Fruit fly (Drosophila melanogaster) whole organism, adult: Measurements from ENCODE around the gene CG17896.

Experiments
- CG11617 ChIP-seq: fragments of 200-800 bp; sonication (Bioruptor generic); optimal IDR thresholded peaks from 2 replicates; lab custom pipeline; 2017; ENCODE audit warnings: mild to moderate bottlenecking, missing biosample characterization, missing genetic modification reagents, missing genetic modification characterization
- CG12768 ChIP-seq: fragments of 200-800 bp; sonication (Bioruptor generic); optimal IDR thresholded peaks from 2 replicates; lab custom pipeline; 2017; ENCODE audit warnings: missing biosample characterization, missing genetic modification characterization, mild to moderate bottlenecking, moderate library complexity, missing genetic modification reagents
- CG14711 ChIP-seq: fragments of 200-800 bp; sonication (Bioruptor generic); optimal IDR thresholded peaks from 2 replicates; lab custom pipeline; 2018; ENCODE audit warnings: missing biosample characterization, mild to moderate bottlenecking, missing genetic modification characterization, moderate library complexity
- CG1620 ChIP-seq: fragments of 200-800 bp; sonication (Bioruptor generic); optimal IDR thresholded peaks from 2 replicates; lab custom pipeline; 2016; ENCODE audit warnings: missing biosample characterization, missing genetic modification characterization
- CG33017 ChIP-seq: fragments of 200-800 bp; sonication (Bioruptor generic); optimal IDR thresholded peaks from 2 replicates; lab custom pipeline; 2018; ENCODE audit warnings: missing biosample characterization, mild to moderate bottlenecking, missing genetic modification characterization, moderate library complexity
- CG5204 ChIP-seq: fragments of 200-800 bp; sonication (Bioruptor generic); optimal IDR thresholded peaks from 2 replicates; lab custom pipeline; 2016; ENCODE audit warnings: missing biosample characterization, missing genetic modification characterization
- CG7045 ChIP-seq: fragments of 200-800 bp; sonication (Bioruptor generic); optimal IDR thresholded peaks from 2 replicates; lab custom pipeline; 2017; ENCODE audit warnings: missing biosample characterization, mild to moderate bottlenecking, missing genetic modification characterization
- CG7101 ChIP-seq: fragments of 200-800 bp; sonication (Bioruptor generic); optimal IDR thresholded peaks from 2 replicates; lab custom pipeline; 2018; ENCODE audit warnings: missing biosample characterization, mild to moderate bottlenecking, missing genetic modification characterization, moderate library complexity
- Clk ChIP-seq: fragments of 200-800 bp; sonication (Bioruptor generic); optimal IDR thresholded peaks from 2 replicates; lab custom pipeline; 2017; ENCODE audit warnings: missing biosample characterization, missing genetic modification characterization
- Crg-1 ChIP-seq: fragments of 200-800 bp; sonication (Bioruptor generic); optimal IDR thresholded peaks from 2 replicates; lab custom pipeline; 2016; ENCODE audit warnings: missing biosample characterization, missing genetic modification characterization
- Hr96 ChIP-seq: fragments of 200-800 bp; sonication (Bioruptor generic); optimal IDR thresholded peaks from 2 replicates; lab custom pipeline; 2016; ENCODE audit warnings: missing biosample characterization, missing genetic modification characterization
- Mnt ChIP-seq: fragments of 200-800 bp; sonication (Bioruptor generic); optimal IDR thresholded peaks from 2 replicates; lab custom pipeline; 2016; ENCODE audit warnings: missing biosample characterization, mild to moderate bottlenecking, missing genetic modification characterization
- bab1 ChIP-seq: fragments of 200-800 bp; sonication (Bioruptor generic); optimal IDR thresholded peaks from 3 replicates; lab custom pipeline; 2019; ENCODE audit warnings: missing biosample characterization, mild to moderate bottlenecking, missing genetic modification characterization, moderate library complexity
- cic ChIP-seq: fragments of 200-800 bp; sonication (Bioruptor generic); optimal IDR thresholded peaks from 2 replicates; lab custom pipeline; 2017; ENCODE audit warnings: missing biosample characterization, mild to moderate bottlenecking, missing genetic modification characterization, moderate library complexity
- cnc ChIP-seq, 2 experiments: fragments of >200 bp; optimal IDR thresholded peaks; 2 replicates each; lab custom pipeline; 2017
- kay ChIP-seq: fragments of 200-800 bp; sonication (Bioruptor generic); peaks from one replicate; lab custom pipeline; 2016; ENCODE audit warnings: missing biosample characterization, missing genetic modification characterization, borderline replicate concordance
- ovo ChIP-seq: fragments of 200-800 bp; sonication (Bioruptor generic); optimal IDR thresholded peaks from 2 replicates; lab custom pipeline; 2016; ENCODE audit warnings: missing biosample characterization, missing genetic modification characterization
- pad ChIP-seq: fragments of 200-800 bp; sonication (Bioruptor generic); optimal IDR thresholded peaks from 3 replicates; lab custom pipeline; 2017; ENCODE audit warnings: missing biosample characterization, missing genetic modification characterization, mild to moderate bottlenecking, moderate library complexity, missing genetic modification reagents
- tj ChIP-seq: fragments of 200-800 bp; sonication (Bioruptor generic); optimal IDR thresholded peaks from 3 replicates; lab custom pipeline; 2017; ENCODE audit warnings: missing biosample characterization, mild to moderate bottlenecking, missing genetic modification characterization, moderate library complexity
- toe ChIP-seq: fragments of 200-800 bp; sonication (Bioruptor generic); optimal IDR thresholded peaks from 2 replicates; lab custom pipeline; 2016; ENCODE audit warnings: missing biosample characterization, missing genetic modification characterization

The CG17896 gene

dm6 chrX:460447-460846, 32.8 kb downstream of the CG17896 start, which contains the start of gene ase:
Gene ase (plus strand): TSS chrX:460747.
- TF ChIP-seq Hr96 (GFP tag; lab: Kevin White, UChicago): no peak
- TF ChIP-seq Crg-1: no peak
- TF ChIP-seq ovo (GFP tag; lab: Kevin White, UChicago): no peak
- TF ChIP-seq CG14711 (tag; lab: Kevin White, UChicago): no peak
- no peak for TF ChIP-seq pad (GFP tag; lab: Kevin White, UChicago)
- TF ChIP-seq CG11617 (GFP tag; lab: Kevin White, UChicago): no peak

DNA sequence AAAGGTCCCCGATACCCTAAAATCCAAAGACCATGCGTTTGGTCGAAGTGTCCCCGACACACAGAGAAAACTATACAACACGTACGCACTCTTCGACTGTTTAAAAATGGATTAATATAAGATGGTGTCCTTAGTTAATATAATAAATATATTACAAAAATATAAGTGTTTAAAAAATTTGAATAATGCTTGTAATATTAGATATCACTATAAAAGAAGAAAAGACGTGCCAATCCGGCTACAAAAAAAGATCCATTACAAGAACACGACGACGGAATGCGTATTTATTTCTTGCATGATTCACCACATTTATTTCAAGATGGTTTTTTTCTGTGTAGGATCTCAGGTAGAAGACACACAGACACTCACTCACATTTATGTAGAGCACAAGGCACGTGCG, 35.5 kb downstream of the CG17896 start:
- TF ChIP-seq CG7045 (no peak), bab1 (GFP tag; lab: Kevin White, UChicago) (no peak), CG5204 (no peak), CG7101 (no peak), CG33017 (tag; lab: Kevin White, UChicago) (no peak), toe (GFP tag; lab: Kevin White, UChicago) (no peak), cnc (optimal IDR thresholded peaks at IDR 0.05; lab: Kevin White, UChicago) (no peak), CG14711 (tag; lab: Kevin White, UChicago) (no peak), pad (GFP tag; lab: Kevin White, UChicago) (no peak), Crg-1 (no peak), cic (GFP tag; lab: Kevin White, UChicago) (no peak), CG12768 (no peak), Mnt (no peak), tj (GFP tag; lab: Kevin White, UChicago) (no peak), CG1620 (no peak), ovo (GFP tag; lab: Kevin White, UChicago) (no peak), kay (GFP tag; lab: Kevin White, UChicago) (no peak), CG11617 (GFP tag; lab: Kevin White, UChicago) (no peak), Clk (no peak)

DNA sequence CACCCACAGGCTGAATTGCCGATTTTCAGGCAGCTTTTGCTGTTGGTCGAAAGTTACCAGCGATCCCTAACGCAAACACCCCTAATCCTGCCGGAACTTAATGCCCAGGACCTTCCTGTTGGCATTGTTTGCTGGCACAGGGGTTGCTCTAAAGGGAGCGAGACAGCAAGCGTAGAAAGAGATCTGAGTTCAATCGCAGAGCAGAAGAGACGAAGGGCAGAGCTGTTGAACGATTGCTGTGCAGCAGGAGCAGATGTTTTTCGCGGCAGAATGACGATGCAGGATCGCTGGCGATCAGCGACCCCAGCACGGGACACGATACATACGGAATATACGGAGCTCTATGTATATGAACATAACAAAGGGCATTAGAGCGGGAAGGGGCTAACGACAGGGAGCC, 36.3 kb downstream of the CG17896 start:
- TF ChIP-seq Mnt (no peak), CG14711 (tag; lab: Kevin White, UChicago) (no peak), CG7101 (no peak), Crg-1 (no peak), Hr96 (GFP tag; lab: Kevin White, UChicago) (no peak), kay (GFP tag; lab: Kevin White, UChicago) (no peak), CG5204 (no peak), CG7045 (no peak)

- no peak for TF ChIP-seq CG5204
- TF ChIP-seq CG33017 (tag; lab: Kevin White, UChicago): no peak
- no peak for TF ChIP-seq cic (GFP tag; lab: Kevin White, UChicago)
- TF ChIP-seq cnc (optimal IDR thresholded peaks at IDR 0.05; lab: Kevin White, UChicago): no peak
- TF ChIP-seq Crg-1: no peak
- no peak for TF ChIP-seq CG7101
- no peak for TF ChIP-seq CG11617 (GFP tag; lab: Kevin White, UChicago)
- TF ChIP-seq toe (GFP tag; lab: Kevin White, UChicago): no peak
- no peak for TF ChIP-seq CG12768
- no peak for TF ChIP-seq Clk
- TF ChIP-seq CG1620: no peak
- no peak for TF ChIP-seq Hr96 (GFP tag; lab: Kevin White, UChicago)
- no peak for TF ChIP-seq CG7045
- TF ChIP-seq ovo (GFP tag; lab: Kevin White, UChicago): no peak
- TF ChIP-seq kay (GFP tag; lab: Kevin White, UChicago): no peak
- TF ChIP-seq bab1 (GFP tag; lab: Kevin White, UChicago): no peak
Measured at dm6 chrX:452716-453115, 40.6 kb downstream of the CG17896 start.

dm6 chrX:448978-449377, 44.3 kb downstream of the CG17896 start:
- TF ChIP-seq pad (GFP tag; lab: Kevin White, UChicago) (no peak), cic (GFP tag; lab: Kevin White, UChicago) (no peak), Hr96 (GFP tag; lab: Kevin White, UChicago) (no peak), ovo (GFP tag; lab: Kevin White, UChicago) (no peak), CG14711 (tag; lab: Kevin White, UChicago) (no peak), CG7101 (no peak), CG11617 (GFP tag; lab: Kevin White, UChicago) (no peak), Mnt (no peak), Crg-1 (no peak), tj (GFP tag; lab: Kevin White, UChicago) (no peak), CG7045 (no peak), CG1620 (no peak)

DNA sequence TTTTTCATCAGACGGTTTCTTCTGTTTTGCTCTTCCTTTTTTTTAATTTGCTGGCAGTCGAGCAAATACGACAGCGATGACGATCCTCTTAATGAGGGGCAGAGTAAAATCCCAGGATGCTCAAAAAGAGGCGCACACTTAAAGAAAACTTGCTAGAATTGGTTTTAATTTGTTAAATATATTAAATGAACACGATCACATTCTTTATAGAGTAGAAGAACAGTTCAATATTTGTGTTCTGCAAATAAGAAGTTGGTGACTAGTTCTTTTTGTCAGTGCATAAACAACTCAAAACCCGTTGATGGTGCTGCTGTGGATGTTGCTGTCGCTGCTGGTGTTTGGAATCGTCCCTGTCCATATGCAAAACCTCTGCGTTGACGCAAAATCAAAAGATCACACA, 45.0 kb downstream of the CG17896 start:
- TF ChIP-seq pad (GFP tag; lab: Kevin White, UChicago) (no peak), CG5204 (no peak), CG11617 (GFP tag; lab: Kevin White, UChicago) (no peak), Crg-1 (no peak), CG7045 (no peak), Mnt (no peak), Hr96 (GFP tag; lab: Kevin White, UChicago) (no peak), ovo (GFP tag; lab: Kevin White, UChicago) (no peak), CG12768 (no peak), kay (GFP tag; lab: Kevin White, UChicago) (no peak), tj (GFP tag; lab: Kevin White, UChicago) (no peak), cic (GFP tag; lab: Kevin White, UChicago) (no peak), CG33017 (tag; lab: Kevin White, UChicago) (no peak), CG14711 (tag; lab: Kevin White, UChicago) (no peak), Clk (no peak), CG7101 (no peak)

- TF ChIP-seq bab1 (GFP tag; lab: Kevin White, UChicago): no peak
- TF ChIP-seq cic (GFP tag; lab: Kevin White, UChicago): no peak
- no peak for TF ChIP-seq CG1620
- TF ChIP-seq CG12768: no peak
- TF ChIP-seq CG33017 (tag; lab: Kevin White, UChicago): no peak
Measured at dm6 chrX:446002-446401, 47.3 kb downstream of the CG17896 start.
